Fruit fly (Drosophila melanogaster) S2 (cell line): ENCODE measurements around the gene B-H2.
A peak's percentile ranks its signal among the peaks of the same experiment; 100 is the strongest.

Experiments used
- CG8478 ChIP-seq: fragments of >200 bp; optimal IDR thresholded peaks from 2 replicates; lab custom pipeline; 2018
- CTCF ChIP-seq, 2 experiments: fragments of >200 bp; optimal IDR thresholded peaks; 2 replicates each; lab custom pipeline; 2018

The B-H2 gene

DNA sequence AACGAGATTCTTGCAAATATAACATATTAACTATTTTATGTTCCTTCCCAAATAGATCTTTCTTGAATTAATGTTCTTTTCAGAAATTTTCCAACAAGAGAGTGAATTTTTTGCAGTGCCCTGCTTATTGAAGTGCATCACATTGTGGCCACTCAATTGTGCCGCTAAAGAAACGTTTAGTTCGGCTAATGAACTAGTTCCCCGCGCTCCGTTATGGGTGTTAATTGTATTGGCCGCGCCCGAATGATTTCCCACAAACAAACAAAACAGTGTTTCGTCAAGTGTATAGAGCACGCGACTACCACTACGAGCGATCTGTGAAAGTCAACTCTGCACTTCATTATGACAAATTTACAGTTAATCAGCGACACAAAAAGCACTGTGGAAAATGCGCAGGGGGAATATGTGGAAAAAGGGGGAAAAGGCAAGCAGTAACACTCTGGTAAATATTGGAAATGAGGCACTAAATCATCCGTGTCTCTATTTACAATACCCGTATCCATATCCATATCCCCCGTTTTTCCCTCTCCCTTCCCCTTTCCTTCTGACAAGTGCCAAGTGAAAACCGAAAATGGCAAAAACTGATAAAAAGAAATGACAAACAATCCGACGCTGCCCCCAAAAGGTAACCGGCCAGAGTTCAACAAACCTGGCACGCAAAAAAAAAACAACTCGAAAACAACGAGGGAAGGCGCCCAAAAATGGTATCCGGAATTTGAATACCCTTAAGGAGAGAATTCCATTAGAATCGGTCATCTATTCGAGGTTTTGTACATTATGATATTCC lies 17.9 kb upstream of the B-H2 start:
- TF ChIP-seq CTCF (optimal IDR thresholded peaks at IDR 0.05; lab: Kevin White, UChicago) (no peak), CG8478 (no peak)

DNA sequence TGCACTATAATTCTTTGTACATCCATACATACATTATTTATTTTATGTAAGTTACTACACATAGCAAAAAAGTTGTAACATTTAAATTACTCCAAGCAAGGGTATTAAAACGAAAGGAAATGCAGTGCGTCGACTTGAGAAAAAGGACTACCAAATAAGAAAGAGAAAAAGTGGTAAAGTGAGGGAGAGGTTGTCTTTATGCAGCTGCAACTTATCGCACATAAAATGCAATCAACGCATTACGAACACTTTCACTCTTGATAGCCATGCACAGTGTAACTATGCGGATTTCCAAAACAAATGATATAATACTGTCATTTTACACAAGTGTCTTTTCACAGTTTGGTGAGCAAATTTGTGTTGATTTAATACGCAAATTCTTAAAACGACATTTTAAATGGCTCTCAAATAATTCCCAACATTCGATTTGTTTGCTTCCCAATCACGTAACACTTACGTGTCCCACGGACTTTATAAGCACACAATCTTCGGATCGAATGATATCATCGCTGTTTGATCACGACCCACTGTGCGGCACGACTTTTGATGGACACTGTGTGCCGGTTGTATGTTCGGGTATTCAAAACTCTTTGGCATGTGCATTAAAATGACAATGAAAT lies 17.2 kb upstream of the B-H2 start:
- no peak for TF ChIP-seq CG8478
- no peak for TF ChIP-seq CTCF (optimal IDR thresholded peaks at IDR 0.05; lab: Kevin White, UChicago)

DNA sequence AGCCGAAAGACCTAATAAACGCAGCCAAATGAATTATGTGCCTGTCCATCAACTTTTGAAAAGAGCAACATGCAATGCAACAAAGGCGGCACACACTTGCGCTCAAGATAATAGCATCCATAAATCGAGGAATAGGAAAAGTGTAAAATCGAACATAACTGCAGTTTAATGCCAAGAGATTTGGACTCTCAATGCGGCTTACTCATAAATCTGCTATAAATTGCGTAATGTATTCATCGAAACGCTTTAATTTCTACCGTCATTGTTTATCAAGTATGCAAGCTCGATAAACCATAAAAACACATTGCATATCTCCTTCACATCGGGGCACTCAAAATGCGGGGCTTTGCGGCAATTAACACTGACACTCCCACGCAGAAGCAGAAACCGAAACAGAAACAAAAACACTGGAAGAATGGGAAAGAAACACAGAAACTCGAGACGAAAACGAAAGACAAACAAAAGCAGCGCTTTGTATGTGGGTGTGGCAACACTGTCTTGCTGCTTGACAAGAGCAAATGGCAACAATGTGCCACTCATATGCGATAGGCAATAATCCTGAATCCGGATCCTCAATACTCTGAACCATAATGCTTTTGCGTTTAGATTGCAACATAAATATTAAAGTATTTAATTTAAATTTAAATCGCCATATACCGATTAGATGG lies 16.3 kb upstream of the B-H2 start:
- TF ChIP-seq CG8478 (no peak), CTCF (optimal IDR thresholded peaks at IDR 0.05; lab: Kevin White, UChicago) (no peak)

DNA sequence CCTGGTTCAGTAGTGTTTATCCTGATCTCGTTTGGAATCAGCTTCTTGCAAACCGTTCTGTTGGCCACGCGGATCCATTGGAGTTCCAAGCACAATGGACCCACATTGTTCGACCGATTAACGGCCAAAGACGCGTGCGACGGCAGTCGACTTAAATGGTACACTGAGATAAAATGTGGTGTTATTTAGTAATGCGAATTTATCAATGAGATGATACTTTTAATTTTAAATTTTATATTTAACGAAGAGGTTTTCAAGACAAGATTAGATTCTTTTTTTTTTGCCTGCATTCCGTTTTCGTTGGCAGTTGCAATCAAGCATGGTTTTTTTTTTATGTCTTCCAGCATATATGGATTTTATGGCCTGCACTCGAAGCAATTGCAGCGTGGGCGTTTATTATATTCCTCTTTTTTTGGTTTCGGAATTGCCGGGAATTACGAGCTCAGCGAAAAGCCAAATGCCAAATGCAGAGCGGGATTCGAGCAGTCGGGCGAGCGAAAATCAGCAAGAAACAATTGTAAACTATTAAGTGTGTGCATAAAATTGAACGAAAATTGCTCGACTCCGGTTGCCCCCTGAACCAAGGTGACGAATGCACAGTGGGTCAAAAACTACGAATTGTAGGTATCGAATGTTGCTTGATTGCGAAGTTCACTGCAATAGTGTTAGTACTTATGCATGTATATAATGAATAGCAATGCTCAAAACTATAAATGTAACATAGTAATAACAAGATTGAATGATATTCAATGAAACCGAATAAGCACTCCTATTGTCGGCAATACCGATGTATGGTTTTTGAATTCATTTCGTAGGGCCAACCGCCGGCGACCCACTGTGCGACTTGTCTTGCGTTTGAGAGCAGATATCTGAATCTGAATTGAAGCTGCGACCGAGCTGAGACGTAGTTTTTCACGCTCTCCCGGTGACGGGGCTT lies 15.2 kb upstream of the B-H2 start:
- TF ChIP-seq CTCF (optimal IDR thresholded peaks at IDR 0.05; lab: Kevin White, UChicago): no peak
- no peak for TF ChIP-seq CG8478

DNA sequence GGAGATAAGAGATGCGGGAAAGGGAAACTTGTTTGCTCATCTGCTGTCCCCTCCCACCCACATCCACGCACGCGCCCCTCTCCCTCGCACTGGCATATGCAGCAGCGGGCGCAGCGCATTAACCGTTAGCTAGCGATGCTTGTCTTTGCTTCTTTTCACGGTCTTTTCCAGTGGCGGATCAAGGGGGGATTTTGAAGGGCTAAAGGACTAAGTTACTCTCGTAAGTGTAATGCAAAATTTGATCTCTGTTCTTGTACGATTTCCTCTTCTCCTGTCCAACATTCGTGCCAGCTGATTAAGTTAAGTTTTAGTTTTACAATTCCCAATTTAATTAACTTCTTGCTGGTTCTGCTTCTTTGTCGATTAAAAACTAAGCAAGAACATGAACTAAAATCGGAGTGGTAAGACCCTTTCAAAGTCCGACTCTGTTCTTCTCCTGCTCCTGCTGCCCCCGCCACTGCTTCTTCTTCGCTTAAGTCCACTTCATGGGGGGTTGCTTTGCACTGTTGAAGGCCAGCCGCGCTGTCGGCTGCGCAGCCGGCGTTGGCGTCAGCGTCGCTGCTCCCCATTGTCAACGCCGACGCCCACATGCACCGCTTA lies 13.7 kb upstream of the B-H2 start:
- TF ChIP-seq CG8478: no peak
- no peak for TF ChIP-seq CTCF (optimal IDR thresholded peaks at IDR 0.05; lab: Kevin White, UChicago)

DNA sequence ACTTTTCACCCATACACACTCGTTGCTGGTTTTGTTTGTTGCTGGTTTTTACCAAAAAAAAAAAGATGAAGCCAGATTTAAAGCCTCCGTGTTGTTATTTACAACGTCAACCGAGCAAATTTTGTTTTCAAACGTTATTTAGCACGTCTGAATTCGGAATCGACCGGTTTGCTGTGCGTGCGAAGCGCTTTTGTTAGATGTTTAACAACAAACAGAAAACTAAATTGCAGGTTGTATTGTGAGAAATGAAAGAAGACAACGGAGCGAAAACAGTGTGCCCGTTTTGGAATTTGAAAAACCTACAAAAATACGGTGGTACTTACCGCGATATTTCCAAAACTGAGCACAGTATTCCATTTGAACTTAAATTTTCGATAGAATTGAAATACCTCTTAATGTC lies 12.7 kb upstream of the B-H2 start, which contains the start of gene Fim:
Gene Fim, minus strand, starts transcription at position 225 of the 400 bp plus-strand sequence.
- TF ChIP-seq CTCF (optimal IDR thresholded peaks at IDR 0.05; lab: Kevin White, UChicago): no peak
- TF ChIP-seq CG8478: no peak

DNA sequence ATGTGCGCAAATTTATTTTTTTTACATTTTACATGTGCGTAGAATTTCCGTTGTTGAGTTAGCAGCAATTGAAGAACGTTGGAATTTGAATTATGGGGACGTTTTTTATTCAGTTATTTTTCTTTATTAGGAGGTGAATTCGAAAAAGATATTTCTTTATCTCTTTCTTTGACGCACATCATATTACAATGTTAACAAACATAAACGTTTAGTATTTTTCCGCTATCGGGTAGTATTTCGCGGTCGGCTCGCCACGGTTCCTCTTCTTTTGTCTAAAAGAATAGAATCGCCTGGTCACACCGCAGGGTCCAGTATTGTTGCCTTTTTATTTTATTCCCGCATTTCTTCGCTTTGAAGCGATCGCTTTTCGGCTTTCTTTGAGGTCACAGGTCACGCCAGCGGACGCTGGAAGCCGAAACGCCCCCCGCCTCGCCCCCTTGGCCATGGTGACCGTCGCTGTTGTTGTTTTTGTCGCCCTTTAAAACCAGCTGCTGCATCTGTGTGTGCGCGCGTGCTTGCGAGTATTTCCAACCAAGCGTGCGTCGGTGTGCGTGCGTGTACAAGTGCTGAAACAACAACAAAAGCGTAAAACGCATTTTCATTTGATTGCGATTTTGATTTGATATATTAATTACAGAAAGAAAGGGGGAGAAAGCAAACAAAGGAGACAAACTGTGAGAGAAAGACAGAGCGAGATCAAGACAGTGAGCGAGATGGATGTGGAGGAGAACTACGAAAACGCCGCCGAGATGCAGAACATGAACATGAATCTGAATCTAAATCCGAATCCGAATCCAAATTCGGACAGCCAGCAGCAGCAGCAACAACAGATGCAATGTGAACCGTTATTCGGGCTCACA lies 11.9 kb upstream of the B-H2 start:
- TF ChIP-seq CTCF (optimal IDR thresholded peaks at IDR 0.05; lab: Kevin White, UChicago) (no peak), CG8478 (no peak)

DNA sequence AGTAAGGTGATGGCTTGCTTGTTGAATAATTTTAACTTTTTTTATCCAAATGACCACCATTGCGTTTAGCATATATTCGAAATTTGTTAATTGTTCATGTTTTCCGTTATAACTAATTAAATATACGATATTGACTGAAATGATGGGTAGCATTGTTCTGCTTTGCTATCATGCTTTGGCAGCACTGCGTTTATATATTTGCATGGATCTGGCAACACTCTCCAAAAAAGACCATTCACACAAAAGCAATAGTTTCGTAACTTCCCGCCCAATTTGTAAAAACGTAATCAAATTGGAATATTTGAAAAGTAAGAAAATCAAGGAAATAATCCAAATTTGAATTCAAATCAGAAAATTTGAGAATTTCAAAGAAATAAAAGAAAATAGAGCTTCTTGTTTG lies 8.8 kb upstream of the B-H2 start:
- peak in 1 of 2 experiments; percentile 48 for TF ChIP-seq CTCF (optimal IDR thresholded peaks at IDR 0.05; lab: Kevin White, UChicago)
- TF ChIP-seq CG8478: no peak

DNA sequence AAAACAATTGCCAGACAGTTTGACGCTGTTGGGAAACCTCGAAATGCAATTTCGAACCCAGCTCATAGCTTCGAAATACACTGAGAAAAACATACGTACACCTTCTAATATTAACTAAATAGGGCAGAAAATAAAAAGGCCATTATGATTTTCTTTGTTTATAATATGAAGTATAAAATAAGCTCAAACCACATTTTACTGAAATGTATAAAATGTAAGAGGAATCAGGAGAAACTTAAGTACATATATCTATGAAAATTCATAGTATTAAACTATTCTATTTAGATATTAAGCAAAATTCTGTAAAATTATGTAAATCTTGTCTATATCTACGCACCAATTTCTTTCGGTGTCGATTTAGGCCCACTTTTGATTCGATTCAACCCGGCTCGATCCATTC lies 6.2 kb upstream of the B-H2 start:
- TF ChIP-seq CG8478 (no peak), CTCF (optimal IDR thresholded peaks at IDR 0.05; lab: Kevin White, UChicago) (no peak)

DNA sequence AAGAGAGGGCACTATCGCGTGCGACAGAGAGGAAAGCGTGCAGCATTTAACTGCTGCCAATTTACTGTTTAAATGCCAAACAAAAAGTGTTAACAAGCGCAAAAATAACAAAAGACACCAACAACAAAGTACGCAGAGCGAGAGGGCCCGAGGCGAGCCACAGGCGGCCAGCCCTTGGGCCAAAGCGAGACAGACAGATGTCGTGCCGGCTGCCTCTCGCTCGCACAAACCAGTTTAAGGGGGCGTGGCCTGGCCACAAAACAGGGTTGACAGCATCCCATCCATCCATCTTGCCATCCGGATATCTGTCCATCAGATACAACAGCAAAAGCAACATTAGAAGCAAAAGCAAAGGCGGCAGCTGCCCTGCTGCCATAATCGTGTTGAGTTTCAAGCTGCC lies 1.0 kb upstream of the B-H2 start:
- TF ChIP-seq CG8478: no peak
- TF ChIP-seq CTCF (optimal IDR thresholded peaks at IDR 0.05; lab: Kevin White, UChicago): no peak

DNA sequence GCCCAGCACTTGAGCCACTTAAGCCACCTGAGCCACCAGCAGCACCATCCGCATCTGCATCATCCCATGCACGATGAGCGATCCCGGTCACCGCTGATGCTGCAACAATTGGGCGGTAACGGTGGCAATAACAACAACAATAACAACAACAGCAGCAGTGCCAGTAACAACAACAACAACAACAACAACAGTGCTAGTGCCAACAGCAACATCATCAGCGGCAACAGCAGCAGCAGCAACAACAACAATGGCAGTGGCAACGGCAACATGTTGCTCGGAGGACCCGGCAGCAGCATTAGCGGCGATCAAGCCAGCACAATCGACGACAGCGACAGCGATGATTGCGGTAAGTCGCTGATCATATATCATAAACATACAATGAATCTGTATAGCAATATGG lies 1.2 kb downstream of the B-H2 start:
- no peak for TF ChIP-seq CTCF (optimal IDR thresholded peaks at IDR 0.05; lab: Kevin White, UChicago)
- no peak for TF ChIP-seq CG8478

DNA sequence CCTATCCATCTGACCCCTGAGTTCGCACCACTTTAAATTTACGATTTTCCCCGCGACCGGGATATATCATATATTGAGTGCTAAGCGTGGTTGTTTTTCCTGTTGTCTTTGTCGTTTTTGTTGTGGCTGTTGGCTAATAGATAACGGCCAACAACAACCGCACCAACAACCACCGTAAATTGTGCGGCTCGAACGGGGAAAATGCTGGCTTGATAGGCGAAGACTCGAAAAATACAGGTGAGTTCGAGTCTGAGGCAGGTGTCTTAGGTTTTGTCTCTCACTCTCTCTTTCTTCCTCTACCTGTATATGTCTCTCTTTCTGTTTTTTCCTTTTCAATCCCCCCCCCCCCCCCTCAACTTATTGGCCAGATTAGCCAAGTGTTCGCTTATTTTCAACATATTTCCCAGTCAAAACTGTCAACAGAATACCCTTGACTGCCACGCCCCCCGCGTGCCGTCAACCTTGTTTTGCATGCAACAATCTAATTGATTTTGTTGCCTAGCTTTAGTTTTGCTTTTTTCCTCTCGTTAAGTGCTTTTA lies 2.4 kb downstream of the B-H2 start:
- no peak for TF ChIP-seq CTCF (optimal IDR thresholded peaks at IDR 0.05; lab: Kevin White, UChicago)
- TF ChIP-seq CG8478: no peak

DNA sequence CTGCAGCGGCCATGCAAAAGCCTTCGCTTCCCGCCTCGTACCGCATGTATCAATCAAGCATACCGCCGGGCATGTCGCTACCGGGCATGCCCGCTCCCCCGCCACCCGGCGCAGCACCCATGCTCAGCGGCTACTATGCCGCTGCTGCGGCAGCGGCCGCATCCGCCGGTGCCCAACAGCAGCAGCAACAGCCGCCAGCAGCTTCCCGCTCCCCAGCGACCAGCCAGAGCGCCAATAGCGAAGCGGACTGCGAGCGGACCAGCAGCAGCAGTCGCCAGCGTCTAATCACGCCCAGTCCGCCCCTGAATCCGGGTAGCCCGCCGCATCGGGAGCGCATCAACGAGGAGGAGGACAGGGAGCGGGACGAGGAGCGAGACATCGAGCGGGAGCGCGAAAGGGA lies 8.5 kb downstream of the B-H2 start:
- no peak for TF ChIP-seq CTCF (optimal IDR thresholded peaks at IDR 0.05; lab: Kevin White, UChicago)
- no peak for TF ChIP-seq CG8478
